Fruit fly (Drosophila melanogaster): ENCODE measurements around the gene shep.

Gene shep

DNA sequence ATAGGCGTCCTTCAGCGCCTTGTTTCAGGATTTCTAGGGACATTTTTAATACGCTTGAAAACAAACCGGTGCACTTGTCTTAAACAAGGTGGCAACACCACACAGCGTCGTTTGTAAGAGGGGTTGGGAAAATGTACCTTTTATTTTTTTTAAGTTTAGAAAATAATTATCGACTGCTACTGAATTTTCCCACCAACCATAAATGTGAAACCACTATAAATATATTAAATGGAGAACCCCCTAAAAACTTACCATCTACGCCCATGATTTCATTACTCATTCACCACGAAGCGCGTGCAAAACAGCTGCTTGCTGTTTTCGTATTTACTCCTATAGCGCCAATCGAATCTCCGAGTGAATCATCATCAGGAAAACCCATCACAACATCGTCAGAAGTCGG, 138.4 kb downstream of the shep start, which contains the start of the genes Tcs5 and CHMP2B (continued):
- TF ChIP-seq Spps (tag; optimal IDR thresholded peaks at IDR 0.05) (peak; percentile 99), ems (GFP tag; optimal IDR thresholded peaks at IDR 0.05) (peak; percentile 97), CG7271 (tag; optimal IDR thresholded peaks at IDR 0.05) (peak; percentile 100), CG6854 (GFP tag; optimal IDR thresholded peaks at IDR 0.05) (peak; percentile 98), Hr39 (optimal IDR thresholded peaks at IDR 0.05) (no peak), Taf1 (GFP tag; IDR thresholded peaks at IDR 0.05) (peak; percentile 100), gfzf (GFP tag; optimal IDR thresholded peaks at IDR 0.05) (peak; percentile 44), YL-1 (GFP tag; optimal IDR thresholded peaks at IDR 0.05) (peak; percentile 99), CG15479 (GFP tag; optimal IDR thresholded peaks at IDR 0.05) (peak; percentile 80), chinmo (GFP tag; IDR thresholded peaks at IDR 0.05; ENCODE audit: partially characterized antibody) (0 out of 4 replicates have a peak, but pooled peaks have one; percentile 52), CG8281 (tag; optimal IDR thresholded peaks at IDR 0.05) (peak; percentile 96), CG8089 (GFP tag; optimal IDR thresholded peaks at IDR 0.05) (peak; percentile 99), ssp (GFP tag; IDR thresholded peaks at IDR 0.05) (peak; percentile 98), H2.0 (GFP tag; IDR thresholded peaks at IDR 0.05) (peak; percentile 100), CG1233 (GFP tag; optimal IDR thresholded peaks at IDR 0.05) (peak; percentile 100), grn (GFP tag; optimal IDR thresholded peaks at IDR 0.05) (peak; percentile 95), CG7786 (GFP tag; optimal IDR thresholded peaks at IDR 0.05) (peak; percentile 99), pum (GFP tag; optimal IDR thresholded peaks at IDR 0.05) (peak; percentile 100), oc (tag; optimal IDR thresholded peaks at IDR 0.05) (peak; percentile 100), hb (GFP tag; IDR thresholded peaks at IDR 0.05; ENCODE audit: partially characterized antibody) (no peak), schlank (tag; optimal IDR thresholded peaks at IDR 0.05) (peak; percentile 99), Tbp (GFP tag; optimal IDR thresholded peaks at IDR 0.05) (no peak), CG9817 (tag; optimal IDR thresholded peaks at IDR 0.05) (peak; percentile 100), Ets97D (GFP tag; optimal IDR thresholded peaks at IDR 0.05) (peak; percentile 85), slou (GFP tag; optimal IDR thresholded peaks at IDR 0.05) (peak; percentile 99), bowl (GFP tag; IDR thresholded peaks at IDR 0.05) (peak; percentile 99), CG32767 (GFP tag; IDR thresholded peaks at IDR 0.05) (peak; percentile 100), CG31388 (GFP tag; optimal IDR thresholded peaks at IDR 0.05) (peak; percentile 99), her (GFP tag; optimal IDR thresholded peaks at IDR 0.05) (peak; percentile 97), CG12744 (GFP tag; optimal IDR thresholded peaks at IDR 0.05) (peak; percentile 100), pan (optimal IDR thresholded peaks at IDR 0.05) (no peak), pan (GFP tag; optimal IDR thresholded peaks at IDR 0.05 in 1 of 2, IDR thresholded peaks at IDR 0.05 in 1 of 2) (peak in 1 of 2 experiments; percentile 100), gem (tag; optimal IDR thresholded peaks at IDR 0.05) (peak; percentile 100), CG8944 (GFP tag; optimal IDR thresholded peaks at IDR 0.05) (peak; percentile 100), pho (GFP tag; optimal IDR thresholded peaks at IDR 0.05) (peak; percentile 100), so (GFP tag; IDR thresholded peaks at IDR 0.05) (peak; percentile 100), rib (GFP tag; IDR thresholded peaks at IDR 0.05) (peak; percentile 100), BEAF-32 (GFP tag; optimal IDR thresholded peaks at IDR 0.05) (peak; percentile 54), ranshi (GFP tag; IDR thresholded peaks at IDR 0.05) (peak; percentile 100), Sox102F (GFP tag; optimal IDR thresholded peaks at IDR 0.05) (peak; percentile 100), CG10366 (GFP tag; IDR thresholded peaks at IDR 0.05) (peak; percentile 100), Doc3 (GFP tag; IDR thresholded peaks at IDR 0.05; ENCODE audit: partially characterized antibody) (no peak), CG17328 (GFP tag; IDR thresholded peaks at IDR 0.05) (peak; percentile 100), CG34422 (GFP tag; IDR thresholded peaks at IDR 0.05) (peak; percentile 100), sug (tag; optimal IDR thresholded peaks at IDR 0.05) (peak; percentile 99), sob (GFP tag; IDR thresholded peaks at IDR 0.05) (peak; percentile 100), CG6689 (GFP tag; IDR thresholded peaks at IDR 0.05) (peak; percentile 100), CG9876 (GFP tag; optimal IDR thresholded peaks at IDR 0.05) (peak; percentile 99), ttk (GFP tag; IDR thresholded peaks at IDR 0.05) (peak; percentile 100), vnd (GFP tag; IDR thresholded peaks at IDR 0.05; ENCODE audit: partially characterized antibody) (no peak), twi (tag; optimal IDR thresholded peaks at IDR 0.05) (peak; percentile 99), toy (GFP tag; IDR thresholded peaks at IDR 0.05) (peak; percentile 100), CTCF (GFP tag; optimal IDR thresholded peaks at IDR 0.05) (peak; percentile 77)

All from whole organism, embryonic.